Worm (Caenorhabditis elegans): ENCODE measurements around the gene C29E4.9.
A peak's percentile ranks its signal among the peaks of the same experiment; 100 is the strongest.

C29E4.9 gene

ce11 chrIII:7928549-7929129 is 28.2 kb downstream of the C29E4.9 start, which contains the start of the genes C29E4.13 and npp-15 (continued):
- no peak for TF ChIP-seq nhr-179 (tag; optimal IDR thresholded peaks at IDR 0.05)
- TF ChIP-seq hlh-12 (tag; optimal IDR thresholded peaks at IDR 0.05), result no peak
- TF ChIP-seq nfya-2 (GFP tag; IDR thresholded peaks at IDR 0.05), result no peak
- peak; percentile 1 for TF ChIP-seq tbp1 (GFP tag; optimal IDR thresholded peaks at IDR 0.05)
- TF ChIP-seq dox-1 (GFP tag; IDR thresholded peaks at IDR 0.05), result no peak
- no peak for TF ChIP-seq let-526 (GFP tag; IDR thresholded peaks at IDR 0.05)
- TF ChIP-seq ZK185.1 (tag; optimal IDR thresholded peaks at IDR 0.05; ENCODE audit: poor library complexity, severe bottlenecking), result no peak
- TF ChIP-seq tlf-1 (GFP tag; optimal IDR thresholded peaks at IDR 0.05), result no peak
- TF ChIP-seq hsf-1 (GFP tag; IDR thresholded peaks at IDR 0.05), result no peak
- no peak for TF ChIP-seq cebp-2 (GFP tag; IDR thresholded peaks at IDR 0.05)
- no peak for TF ChIP-seq ceh-100 (GFP tag; IDR thresholded peaks at IDR 0.05)
- no peak for TF ChIP-seq ztf-26 (tag; optimal IDR thresholded peaks at IDR 0.05)
- TF ChIP-seq ztf-18 (tag; optimal IDR thresholded peaks at IDR 0.05), result peak; percentile 90
- TF ChIP-seq K11D2.4 (GFP tag; IDR thresholded peaks at IDR 0.05), result no peak
- no peak for TF ChIP-seq Y95B8A.8 (GFP tag; IDR thresholded peaks at IDR 0.05)
- no peak for TF ChIP-seq ztf-6 (GFP tag; IDR thresholded peaks at IDR 0.05)
- no peak for TF ChIP-seq bed-2 (GFP tag; IDR thresholded peaks at IDR 0.05)
- peak; percentile 50 for TF ChIP-seq D2030.7 (GFP tag; IDR thresholded peaks at IDR 0.05)
- TF ChIP-seq repo-1 (tag; optimal IDR thresholded peaks at IDR 0.05), result no peak
- TF ChIP-seq hmg-1.2 (GFP tag; IDR thresholded peaks at IDR 0.05), result no peak
- TF ChIP-seq Y56A3A.18 (GFP tag; IDR thresholded peaks at IDR 0.05), result no peak
- no peak for TF ChIP-seq F52B5.7 (tag; optimal IDR thresholded peaks at IDR 0.05)
- TF ChIP-seq fkh-3 (tag; optimal IDR thresholded peaks at IDR 0.05), result no peak
- TF ChIP-seq unc-130 (GFP tag; optimal IDR thresholded peaks at IDR 0.05), result peak; percentile 9
- no peak for TF ChIP-seq F37B4.10 (GFP tag; IDR thresholded peaks at IDR 0.05)
- TF ChIP-seq F22D6.2 (tag; optimal IDR thresholded peaks at IDR 0.05), result no peak
- no peak for TF ChIP-seq lir-1 (GFP tag; conservative IDR thresholded peaks at IDR 0.05)
- no peak for TF ChIP-seq tbx-9 (tag; optimal IDR thresholded peaks at IDR 0.05; ENCODE audit: borderline replicate concordance)
- TF ChIP-seq lsy-27 (tag; optimal IDR thresholded peaks at IDR 0.05; ENCODE audit: borderline replicate concordance, insufficient read depth), result no peak
- TF ChIP-seq aptf-3 (GFP tag; IDR thresholded peaks at IDR 0.05), result no peak
- peak; percentile 73 for TF ChIP-seq lsl-1 (GFP tag; optimal IDR thresholded peaks at IDR 0.05)
- no peak for TF ChIP-seq unc-62 (GFP tag; optimal IDR thresholded peaks at IDR 0.05)
- no peak for TF ChIP-seq B0035.1 (tag; optimal IDR thresholded peaks at IDR 0.05)
- peak; percentile 82 for TF ChIP-seq F33H1.4 (GFP tag; IDR thresholded peaks at IDR 0.05)
- TF ChIP-seq ceh-58 (GFP tag; IDR thresholded peaks at IDR 0.05), result no peak
- TF ChIP-seq egrh-3 (GFP tag; IDR thresholded peaks at IDR 0.05), result no peak
- TF ChIP-seq snpc-4 (GFP tag; optimal IDR thresholded peaks at IDR 0.05), result no peak
- TF ChIP-seq snpc-4 (tag; optimal IDR thresholded peaks at IDR 0.05), result no peak
- TF ChIP-seq lag-1 (GFP tag; IDR thresholded peaks at IDR 0.05), result no peak
- TF ChIP-seq T07F8.4 (tag; optimal IDR thresholded peaks at IDR 0.05), result no peak
- no peak for TF ChIP-seq rcor-1 (GFP tag; IDR thresholded peaks at IDR 0.05)
- peak; percentile 55 for TF ChIP-seq lin-54 (GFP tag; optimal IDR thresholded peaks at IDR 0.05)
- no peak for TF ChIP-seq F57C9.4 (tag; optimal IDR thresholded peaks at IDR 0.05)
- TF ChIP-seq lin-26 (GFP tag; IDR thresholded peaks at IDR 0.05), result no peak
- no peak for TF ChIP-seq ztf-22 (GFP tag; optimal IDR thresholded peaks at IDR 0.05)
- no peak for TF ChIP-seq ceh-40 (GFP tag; IDR thresholded peaks at IDR 0.05)
- TF ChIP-seq F10E7.11 (tag; optimal IDR thresholded peaks at IDR 0.05), result no peak
- no peak for TF ChIP-seq mcd-1 (GFP tag; IDR thresholded peaks at IDR 0.05)
- TF ChIP-seq ceh-79 (tag; optimal IDR thresholded peaks at IDR 0.05), result no peak
- no peak for TF ChIP-seq F23B12.7 (tag; optimal IDR thresholded peaks at IDR 0.05; ENCODE audit: insufficient read depth)

Data from whole organism, young adult.